Worm (Caenorhabditis elegans): Measurements from ENCODE around the gene fbxa-25.
"Not testable (repeated sequence)": the region's sequence is repeated elsewhere in the genome, so short reads cannot be mapped to it uniquely, and the experiment has no call there.

- not testable (repeated sequence) for TF ChIP-seq pat-9 (tag; optimal IDR thresholded peaks at IDR 0.05); ama-1 (optimal IDR thresholded peaks at IDR 0.05); ztf-16 (tag; optimal IDR thresholded peaks at IDR 0.05); sox-2 (GFP tag; IDR thresholded peaks at IDR 0.05); npax-4 (tag; optimal IDR thresholded peaks at IDR 0.05); sdc-2 (tag; optimal IDR thresholded peaks at IDR 0.05)
Measured at ce11 chrIII:1377903-1378302, 28.7 kb upstream of the fbxa-25 start, which contains the start of gene pals-40.
